Fruit fly (Drosophila melanogaster) S2 (cell line): Measurements from ENCODE around the gene CG13843.

Experiments used
- CG8478 ChIP-seq: fragments of >200 bp; optimal IDR thresholded peaks from 2 replicates; lab custom pipeline; 2018
- CTCF ChIP-seq, 2 experiments: fragments of >200 bp; optimal IDR thresholded peaks; 2 replicates each; lab custom pipeline; 2018

DNA sequence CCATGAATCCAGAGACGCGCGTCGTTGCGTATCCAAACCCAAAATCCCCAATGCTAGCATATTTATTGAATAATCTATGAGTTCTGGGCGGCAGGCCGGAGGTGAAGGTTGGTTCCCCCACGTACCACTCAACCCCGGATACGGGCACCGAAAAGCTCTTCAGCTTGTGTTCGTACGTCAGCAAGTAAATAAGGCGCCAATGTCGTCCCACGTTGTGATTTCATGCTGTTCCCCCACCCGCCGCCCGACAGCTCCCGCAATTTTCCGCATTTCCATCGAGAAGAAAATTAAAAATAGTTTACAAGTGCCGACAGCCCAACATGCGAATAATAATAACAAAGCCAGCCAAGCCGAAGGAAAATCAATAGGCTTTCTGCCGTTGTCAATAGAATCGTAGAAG, 10.5 kb upstream of the CG13843 start:
- TF ChIP-seq CTCF (optimal IDR thresholded peaks at IDR 0.05; lab: Kevin White, UChicago) (no peak), CG8478 (lab: Kevin White, UChicago) (no peak)
